Worm (Caenorhabditis elegans): ENCODE results near the gene adah-1.

- no peak for TF ChIP-seq ceh-16 (tag; optimal IDR thresholded peaks at IDR 0.05)
- no peak for TF ChIP-seq elt-2 (tag; optimal IDR thresholded peaks at IDR 0.05)
- TF ChIP-seq ceh-28 (tag; optimal IDR thresholded peaks at IDR 0.05): no peak
- no peak for TF ChIP-seq zag-1 (tag; optimal IDR thresholded peaks at IDR 0.05)
- TF ChIP-seq nhr-25 (tag; optimal IDR thresholded peaks at IDR 0.05): no peak
- no peak for TF ChIP-seq snpc-4 (tag; optimal IDR thresholded peaks at IDR 0.05)
- no peak for TF ChIP-seq nhr-77 (tag; optimal IDR thresholded peaks at IDR 0.05)
- TF ChIP-seq unc-39 (tag; optimal IDR thresholded peaks at IDR 0.05): no peak
- TF ChIP-seq unc-62 (GFP tag; optimal IDR thresholded peaks at IDR 0.05): no peak
- TF ChIP-seq mdl-1 (tag; optimal IDR thresholded peaks at IDR 0.05): no peak
- TF ChIP-seq sea-2 (GFP tag; optimal IDR thresholded peaks at IDR 0.05): no peak
- TF ChIP-seq egl-27 (tag; optimal IDR thresholded peaks at IDR 0.05): no peak
- no peak for TF ChIP-seq ceh-82 (tag; optimal IDR thresholded peaks at IDR 0.05)
- no peak for TF ChIP-seq fkh-2 (tag; optimal IDR thresholded peaks at IDR 0.05)
These were observed 28.1 kb downstream of the adah-1 start for ce11 chrIV:7052135-7052534.
